Fruit fly (Drosophila melanogaster) whole organism: ENCODE data around the gene ImpL2.

Experiments used
- CG8478 ChIP-seq: fragments of >200 bp; optimal IDR thresholded peaks from 2 replicates; lab custom pipeline; 2018; ENCODE audit warnings: inconsistent platforms
- Dll ChIP-seq: fragments of >200 bp; optimal IDR thresholded peaks from 2 replicates; lab custom pipeline; 2017
- pan ChIP-seq: fragments of >200 bp; optimal IDR thresholded peaks from 2 replicates; lab custom pipeline; 2017
- psq ChIP-seq: fragments of >200 bp; optimal IDR thresholded peaks from 2 replicates; lab custom pipeline; 2017
- usp ChIP-seq: fragments of >200 bp; optimal IDR thresholded peaks from 2 replicates; lab custom pipeline; 2017; ENCODE audit warnings: missing biosample characterization, missing genetic modification characterization, mixed read lengths

dm6 chr3L:4270949-4271827 is 35.2 kb upstream of the ImpL2 start:
- no peak for TF ChIP-seq Dll (lab: Kevin White, UChicago)
- TF ChIP-seq CG8478 (lab: Kevin White, UChicago): no peak
- no peak for TF ChIP-seq usp (GFP tag; lab: Kevin White, UChicago)
- no peak for TF ChIP-seq pan (lab: Kevin White, UChicago)
- TF ChIP-seq psq: no peak
